Worm (Caenorhabditis elegans) whole organism, L3 larva: ENCODE results near the gene W10D9.1.

ENCODE experiments used
- ZK546.5 ChIP-seq: sonication (generic microtip); optimal IDR thresholded peaks from 2 replicates; lab custom pipeline; 2017; ENCODE audit warnings: missing biosample characterization, missing genetic modification characterization
- ceh-82 ChIP-seq: fragments of 150-350 bp; optimal IDR thresholded peaks from 2 replicates; lab custom pipeline; 2014; ENCODE audit warnings: missing biosample characterization, missing genetic modification characterization
- nhr-237 ChIP-seq: fragments of 150-350 bp; optimal IDR thresholded peaks from 2 replicates; lab custom pipeline; 2014; ENCODE audit warnings: missing biosample characterization, missing genetic modification characterization
- nhr-77 ChIP-seq: fragments of 150-350 bp; optimal IDR thresholded peaks from 2 replicates; lab custom pipeline; 2014; ENCODE audit warnings: missing biosample characterization, missing genetic modification characterization
- pha-4 ChIP-seq: fragments of 150-350 bp; optimal IDR thresholded peaks from 2 replicates; lab custom pipeline; 2014; ENCODE audit warnings: missing biosample characterization, missing genetic modification reagents, missing genetic modification characterization
- tbx-2 ChIP-seq: sonication (generic microtip); optimal IDR thresholded peaks from 2 replicates; lab custom pipeline; 2016; ENCODE audit warnings: mild to moderate bottlenecking, missing genetic modification characterization, missing compliant biosample characterization

ce11 chrII:460835-461234 lies 6.1 kb downstream of the W10D9.1 start, which contains the start of gene W10D9.3:
- TF ChIP-seq nhr-77 (tag; lab: Kevin White, UChicago) (no peak), tbx-2 (tag; lab: Kevin White, UChicago) (no peak), ZK546.5 (tag; lab: Kevin White, UChicago) (no peak), nhr-237 (tag; lab: Kevin White, UChicago) (no peak), pha-4 (no peak), ceh-82 (tag; lab: Kevin White, UChicago) (no peak)
